Fruit fly (Drosophila melanogaster): ENCODE results near the gene Usp39.
A peak's percentile ranks its signal among the peaks of the same experiment; 100 is the strongest.

Usp39 gene

dm6 chrX:18848338-18849021, 9.5 kb upstream of the Usp39 start, which contains the start of gene shop (continued):
- TF ChIP-seq CG30020 (tag; optimal IDR thresholded peaks at IDR 0.05) (peak; percentile 64), CG1529 (GFP tag; optimal IDR thresholded peaks at IDR 0.05) (peak; percentile 73), CG12155 (GFP tag; optimal IDR thresholded peaks at IDR 0.05) (peak; percentile 76), CG16863 (GFP tag; optimal IDR thresholded peaks at IDR 0.05) (peak; percentile 94), esg (GFP tag; conservative IDR thresholded peaks at IDR 0.05) (peak; percentile 77), usp (GFP tag; optimal IDR thresholded peaks at IDR 0.05) (no peak), klu (GFP tag; IDR thresholded peaks at IDR 0.05) (peak; percentile 60; the same call in 1 of the 2 replicates), sens-2 (GFP tag; IDR thresholded peaks at IDR 0.05) (peak; percentile 20; the same call in 1 of the 2 replicates), CG7372 (GFP tag; IDR thresholded peaks at IDR 0.05) (peak; percentile 64), slbo (GFP tag; IDR thresholded peaks at IDR 0.05) (peak; percentile 86), seq (GFP tag; IDR thresholded peaks at IDR 0.05) (peak; percentile 66), tgo (GFP tag; IDR thresholded peaks at IDR 0.05) (peak; percentile 73), jing (GFP tag; optimal IDR thresholded peaks at IDR 0.05) (peak; percentile 78), CG12104 (GFP tag; optimal IDR thresholded peaks at IDR 0.05) (peak; percentile 82), oc (tag; optimal IDR thresholded peaks at IDR 0.05) (peak; percentile 28), CG15269 (tag; optimal IDR thresholded peaks at IDR 0.05) (peak; percentile 89), sim (GFP tag; IDR thresholded peaks at IDR 0.05) (0 out of 2 replicates have a peak, but pooled peaks have one; percentile 25), CG1647 (GFP tag; optimal IDR thresholded peaks at IDR 0.05) (peak; percentile 64), Lim3 (GFP tag; IDR thresholded peaks at IDR 0.05) (no peak), E2f2 (GFP tag; IDR thresholded peaks at IDR 0.05) (no peak; the same call in none of the 2 replicates), CG11723 (GFP tag; optimal IDR thresholded peaks at IDR 0.05) (peak; percentile 80), CG13624 (GFP tag; optimal IDR thresholded peaks at IDR 0.05) (peak; percentile 64), Ets65A (GFP tag) (peak; percentile 97), CG13296 (GFP tag; optimal IDR thresholded peaks at IDR 0.05) (peak; percentile 83), CG6813 (GFP tag; optimal IDR thresholded peaks at IDR 0.05) (peak; percentile 55), CG2889 (GFP tag; IDR thresholded peaks at IDR 0.05) (peak; percentile 78), CG32772 (GFP tag; IDR thresholded peaks at IDR 0.05) (peak; percentile 46; the same call in 1 of the 2 replicates), Sin3A (optimal IDR thresholded peaks at IDR 0.05) (no peak), CG30403 (GFP tag; optimal IDR thresholded peaks at IDR 0.05) (peak; percentile 95), lilli (GFP tag; optimal IDR thresholded peaks at IDR 0.05) (peak; percentile 84), Myb (GFP tag; optimal IDR thresholded peaks at IDR 0.05) (peak; percentile 28), CG10462 (GFP tag; optimal IDR thresholded peaks at IDR 0.05) (peak; percentile 64), CG11456 (GFP tag; IDR thresholded peaks at IDR 0.05) (peak; percentile 75; the same call in 2 of the 3 replicates), CG9727 (GFP tag; optimal IDR thresholded peaks at IDR 0.05) (peak; percentile 87), CG13424 (tag; optimal IDR thresholded peaks at IDR 0.05) (peak; percentile 91), CG16815 (GFP tag; optimal IDR thresholded peaks at IDR 0.05) (peak; percentile 78), CG1792 (GFP tag; optimal IDR thresholded peaks at IDR 0.05) (peak; percentile 54), mld (GFP tag; IDR thresholded peaks at IDR 0.05; ENCODE audit: partially characterized antibody) (no peak), org-1 (GFP tag; optimal IDR thresholded peaks at IDR 0.05) (peak; percentile 80), fd3F (GFP tag; optimal IDR thresholded peaks at IDR 0.05) (peak; percentile 79), CG1603 (tag; optimal IDR thresholded peaks at IDR 0.05) (peak; percentile 73), chn (GFP tag; optimal IDR thresholded peaks at IDR 0.05) (peak; percentile 69), ATbp (GFP tag; optimal IDR thresholded peaks at IDR 0.05) (peak; percentile 81), abd-A (tag; optimal IDR thresholded peaks at IDR 0.05) (no peak)
